Fruit fly (Drosophila melanogaster) whole organism, pupa: ENCODE data around the gene CG5149.

ENCODE experiments used
- CG10348 ChIP-seq: fragments of 200-800 bp; sonication (Bioruptor generic); IDR thresholded peaks from 2 replicates; pipeline ENCODE4 v1.3.6; 2022; ENCODE audit warnings: missing biosample characterization, missing genetic modification characterization
- CG12605 ChIP-seq: fragments of 200-800 bp; sonication (Bioruptor generic); IDR thresholded peaks from 2 replicates; pipeline ENCODE4 v1.3.6; 2022; ENCODE audit warnings: missing biosample characterization, missing genetic modification characterization
- CG13204 ChIP-seq: fragments of 200-800 bp; sonication (Bioruptor generic); optimal IDR thresholded peaks from 2 replicates; lab custom pipeline; 2018; ENCODE audit warnings: missing biosample characterization, mild to moderate bottlenecking, missing genetic modification characterization, moderate library complexity
- CG14655 ChIP-seq: fragments of 200-800 bp; sonication (Bioruptor generic); optimal IDR thresholded peaks from 3 replicates; lab custom pipeline; 2017; ENCODE audit warnings: mild to moderate bottlenecking, missing biosample characterization, missing genetic modification reagents, missing genetic modification characterization
- CG15710 ChIP-seq: fragments of 200-800 bp; sonication (Bioruptor generic); optimal IDR thresholded peaks from 2 replicates; lab custom pipeline; 2018; ENCODE audit warnings: missing biosample characterization, mild to moderate bottlenecking, missing genetic modification characterization, moderate library complexity
- CG17806 ChIP-seq: fragments of 200-800 bp; sonication (Bioruptor generic); optimal IDR thresholded peaks from 2 replicates; lab custom pipeline; 2018; ENCODE audit warnings: missing biosample characterization, mild to moderate bottlenecking, missing genetic modification characterization, moderate library complexity
- CG32121 ChIP-seq: fragments of 200-800 bp; sonication (Bioruptor generic); IDR thresholded peaks from 2 replicates; pipeline ENCODE4 v1.3.6; 2022; ENCODE audit warnings: missing biosample characterization, missing genetic modification characterization
- CG34367 ChIP-seq: fragments of 200-800 bp; sonication (Bioruptor generic); optimal IDR thresholded peaks from 2 replicates; lab custom pipeline; 2018; ENCODE audit warnings: missing biosample characterization, mild to moderate bottlenecking, missing genetic modification characterization
- CG4496 ChIP-seq: fragments of 200-800 bp; sonication (Bioruptor generic); IDR thresholded peaks from 3 replicates; pipeline ENCODE4 v1.3.6; 2022; ENCODE audit warnings: missing biosample characterization, missing genetic modification characterization
- CG8159 ChIP-seq: fragments of 200-800 bp; sonication (Bioruptor generic); optimal IDR thresholded peaks from 3 replicates; lab custom pipeline; 2018; ENCODE audit warnings: missing biosample characterization, mild to moderate bottlenecking, missing genetic modification characterization, moderate library complexity
- CG8301 ChIP-seq: fragments of 200-800 bp; sonication (Bioruptor generic); optimal IDR thresholded peaks from 2 replicates; lab custom pipeline; 2018; ENCODE audit warnings: missing biosample characterization, mild to moderate bottlenecking, missing genetic modification characterization
- CG9948 ChIP-seq: fragments of 200-800 bp; sonication (Bioruptor generic); optimal IDR thresholded peaks from 2 replicates; lab custom pipeline; 2018; ENCODE audit warnings: missing biosample characterization, mild to moderate bottlenecking, missing genetic modification characterization, moderate library complexity
- D1 ChIP-seq: fragments of 200-800 bp; sonication (Bioruptor generic); optimal IDR thresholded peaks from 2 replicates; lab custom pipeline; 2018; ENCODE audit warnings: missing biosample characterization, mild to moderate bottlenecking, missing genetic modification characterization, moderate library complexity
- EcR ChIP-seq: fragments of 200-800 bp; sonication (Bioruptor generic); optimal IDR thresholded peaks from 3 replicates; lab custom pipeline; 2019; ENCODE audit warnings: missing biosample characterization, missing genetic modification characterization, mild to moderate bottlenecking, moderate library complexity, missing genetic modification reagents
- Ets98B ChIP-seq: fragments of 200-800 bp; sonication (Bioruptor generic); IDR thresholded peaks from 2 replicates; pipeline ENCODE4 v1.3.6; 2022; ENCODE audit warnings: missing biosample characterization, missing genetic modification characterization
- Pif1A ChIP-seq: fragments of 200-800 bp; sonication (Bioruptor generic); optimal IDR thresholded peaks from 3 replicates; lab custom pipeline; 2016; ENCODE audit warnings: missing biosample characterization, missing genetic modification characterization
- Pif1B ChIP-seq: fragments of 200-800 bp; sonication (Bioruptor generic); optimal IDR thresholded peaks from 3 replicates; lab custom pipeline; 2016; ENCODE audit warnings: missing biosample characterization, missing genetic modification characterization
- Snoo ChIP-seq: fragments of 200-800 bp; sonication (Bioruptor generic); optimal IDR thresholded peaks from 3 replicates; lab custom pipeline; 2017; ENCODE audit warnings: missing biosample characterization, mild to moderate bottlenecking, missing genetic modification characterization, inconsistent platforms
- fd96Ca ChIP-seq: fragments of 200-800 bp; sonication (Bioruptor generic); IDR thresholded peaks from 3 replicates; pipeline ENCODE4 v1.3.6; 2022; ENCODE audit warnings: missing biosample characterization, missing genetic modification characterization
- gl ChIP-seq: fragments of 200-800 bp; sonication (Bioruptor generic); optimal IDR thresholded peaks from 2 replicates; lab custom pipeline; 2018; ENCODE audit warnings: missing biosample characterization, mild to moderate bottlenecking, missing genetic modification characterization
- rn ChIP-seq: fragments of 200-800 bp; sonication (Bioruptor generic); IDR thresholded peaks from 2 replicates; pipeline ENCODE4 v1.3.6; 2022; ENCODE audit warnings: missing biosample characterization, missing genetic modification characterization

Gene CG5149

DNA sequence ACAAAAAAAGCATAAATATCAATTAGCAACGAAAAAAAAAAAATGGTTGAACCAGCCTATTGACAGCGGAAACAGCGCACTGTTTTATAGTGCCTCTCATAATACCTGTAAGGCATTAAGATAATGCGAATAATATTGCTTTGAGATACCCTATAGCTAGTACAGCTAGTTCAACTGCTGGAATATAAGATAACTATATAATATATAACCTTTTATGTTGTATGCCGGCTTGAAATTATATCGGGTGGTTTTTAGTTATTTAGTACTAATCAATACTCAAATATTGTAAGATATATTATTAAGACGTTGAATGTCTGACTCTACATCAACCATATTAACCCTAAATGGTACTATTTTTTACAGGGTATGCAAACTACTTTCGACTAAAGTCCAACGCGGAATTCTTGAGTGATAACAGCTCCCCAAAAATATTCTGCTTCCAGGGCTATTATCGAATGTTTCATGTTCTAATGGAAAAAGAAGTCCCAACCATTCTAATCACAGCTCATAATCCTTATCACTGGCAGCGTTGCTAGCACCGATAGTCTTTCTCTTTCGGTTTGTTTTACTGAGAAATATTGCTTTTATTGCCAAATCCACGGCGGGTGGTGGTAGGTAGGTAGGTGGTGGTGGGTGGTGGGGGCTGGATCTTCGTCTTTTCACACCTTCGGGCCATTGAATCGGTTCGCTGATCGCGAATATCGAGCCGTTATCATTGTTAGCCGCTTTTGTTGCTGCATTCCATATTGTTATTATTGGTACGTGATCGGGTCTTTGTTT lies 46.1 kb upstream of the CG5149 start:
- TF ChIP-seq Ets98B (GFP tag; lab: Robert Waterston, UW) (peak; percentile 49), CG8159 (tag; lab: Kevin White, UChicago) (no peak), CG13204 (no peak), CG15710 (peak; percentile 38), CG14655 (GFP tag; lab: Kevin White, UChicago) (peak; percentile 25), CG9948 (tag; lab: Kevin White, UChicago) (no peak), CG8301 (tag; lab: Kevin White, UChicago) (no peak), EcR (no peak), Pif1B (GFP tag; lab: Kevin White, UChicago) (no peak), gl (tag; lab: Kevin White, UChicago) (no peak), Snoo (tag; lab: Kevin White, UChicago) (no peak), CG34367 (tag; lab: Kevin White, UChicago) (peak; percentile 25), Pif1A (GFP tag; lab: Kevin White, UChicago) (peak; percentile 49), fd96Ca (GFP tag; lab: Robert Waterston, UW) (no peak), CG12605 (GFP tag; lab: Robert Waterston, UW) (no peak), D1 (tag; lab: Kevin White, UChicago) (no peak), CG10348 (GFP tag; lab: Robert Waterston, UW) (no peak), CG17806 (tag; lab: Kevin White, UChicago) (no peak), CG4496 (GFP tag; lab: Robert Waterston, UW) (no peak), CG32121 (peak; percentile 49; the same call in 1 of the 2 replicates), rn (GFP tag; lab: Robert Waterston, UW) (no peak)

DNA sequence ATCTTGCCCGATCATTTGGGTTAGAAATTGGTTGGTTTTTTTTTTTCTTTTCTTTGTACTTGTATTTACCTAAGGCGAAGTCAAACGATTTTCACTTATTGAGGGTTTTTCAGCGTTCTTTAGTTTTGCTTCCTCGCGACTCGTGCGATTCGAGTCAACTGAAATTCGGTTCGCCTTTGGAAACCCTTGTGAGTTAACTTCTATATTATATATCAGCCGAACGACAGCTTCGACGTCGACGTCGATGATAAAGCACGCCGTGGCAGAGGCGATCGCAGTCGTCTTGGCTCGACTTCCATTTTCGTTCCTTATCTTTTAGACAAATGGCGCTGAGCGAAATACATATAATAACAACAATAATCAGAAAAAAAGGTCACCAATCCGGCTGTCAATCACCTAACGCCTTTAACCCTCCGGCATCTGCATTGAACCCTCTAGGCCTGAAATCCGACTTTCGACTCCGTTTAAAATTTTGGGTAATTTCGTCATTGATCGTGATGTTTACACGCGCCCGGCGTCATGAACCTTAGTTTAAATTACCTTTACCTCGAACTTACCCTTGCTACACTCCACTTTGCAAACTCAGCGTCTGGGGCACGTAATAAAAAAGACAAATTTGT lies 45.4 kb upstream of the CG5149 start, which contains the start of gene CG5958:
Gene CG5958, minus strand, starts transcription at position 180 of the 620 bp plus-strand sequence.
- TF ChIP-seq EcR (peak; percentile 43), CG4496 (GFP tag; lab: Robert Waterston, UW) (no peak)

DNA sequence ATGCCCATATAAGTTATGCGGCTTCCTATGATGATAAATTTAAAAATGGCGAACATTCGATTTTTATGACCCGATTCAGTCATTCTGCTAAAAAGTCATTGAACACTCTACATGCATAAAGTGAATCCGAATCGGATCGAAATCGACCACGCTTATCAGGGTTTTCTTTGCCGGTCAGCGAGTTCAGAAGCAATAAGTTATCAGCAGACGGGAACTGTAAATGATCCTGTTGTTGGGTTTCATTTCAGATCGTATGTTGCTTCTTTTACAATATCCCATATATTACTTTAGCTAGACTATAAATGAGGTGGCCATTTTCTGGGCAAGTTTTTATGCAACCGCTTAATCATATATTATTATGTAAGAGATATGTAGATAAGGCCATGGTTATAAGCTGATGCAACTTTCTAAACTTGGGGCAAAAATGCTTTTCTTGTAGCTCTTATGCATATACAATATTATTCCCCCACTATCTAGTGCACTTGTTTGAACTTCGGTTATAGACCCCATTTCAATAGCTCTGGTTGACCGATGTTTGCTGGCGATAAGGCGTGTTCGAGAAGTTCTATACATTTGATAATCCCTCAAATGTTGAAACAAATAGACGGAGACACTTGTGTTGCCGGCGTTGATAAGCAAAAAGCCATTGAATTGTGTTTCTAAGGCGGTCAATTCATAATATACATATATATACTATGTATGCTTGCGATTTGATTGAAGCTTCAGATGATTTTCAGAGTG lies 44.0 kb upstream of the CG5149 start:
- peak; percentile 53 for TF ChIP-seq EcR
- TF ChIP-seq CG4496 (GFP tag; lab: Robert Waterston, UW) = no peak
- no peak for TF ChIP-seq CG13204
- TF ChIP-seq Snoo (tag; lab: Kevin White, UChicago) = no peak
- TF ChIP-seq fd96Ca (GFP tag; lab: Robert Waterston, UW) = no peak

DNA sequence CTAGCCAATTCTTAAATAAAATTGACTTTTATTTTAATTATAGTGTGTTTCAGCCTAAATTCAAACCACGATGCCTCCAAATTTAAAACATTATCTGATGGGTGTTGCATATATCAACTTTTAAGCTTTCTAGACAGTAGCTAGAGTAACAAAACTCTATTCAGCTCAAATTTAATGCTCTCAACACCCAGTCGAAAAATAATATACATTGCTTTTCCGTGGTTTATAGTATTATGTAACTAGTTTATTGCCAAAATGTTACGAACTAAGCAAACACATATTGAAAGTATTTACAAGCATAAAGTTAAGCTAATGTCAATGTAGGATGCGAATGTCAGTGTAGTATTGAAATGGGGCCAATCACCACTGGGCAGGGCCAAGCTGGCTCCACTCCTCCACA lies 42.3 kb upstream of the CG5149 start:
- TF ChIP-seq CG9948 (tag; lab: Kevin White, UChicago) (no peak), gl (tag; lab: Kevin White, UChicago) (no peak), CG10348 (GFP tag; lab: Robert Waterston, UW) (no peak), CG15710 (no peak), CG34367 (tag; lab: Kevin White, UChicago) (no peak), Snoo (tag; lab: Kevin White, UChicago) (no peak), CG4496 (GFP tag; lab: Robert Waterston, UW) (no peak), CG17806 (tag; lab: Kevin White, UChicago) (no peak), rn (GFP tag; lab: Robert Waterston, UW) (no peak), CG14655 (GFP tag; lab: Kevin White, UChicago) (no peak), Pif1B (GFP tag; lab: Kevin White, UChicago) (no peak), Pif1A (GFP tag; lab: Kevin White, UChicago) (no peak), D1 (tag; lab: Kevin White, UChicago) (no peak), EcR (no peak)

DNA sequence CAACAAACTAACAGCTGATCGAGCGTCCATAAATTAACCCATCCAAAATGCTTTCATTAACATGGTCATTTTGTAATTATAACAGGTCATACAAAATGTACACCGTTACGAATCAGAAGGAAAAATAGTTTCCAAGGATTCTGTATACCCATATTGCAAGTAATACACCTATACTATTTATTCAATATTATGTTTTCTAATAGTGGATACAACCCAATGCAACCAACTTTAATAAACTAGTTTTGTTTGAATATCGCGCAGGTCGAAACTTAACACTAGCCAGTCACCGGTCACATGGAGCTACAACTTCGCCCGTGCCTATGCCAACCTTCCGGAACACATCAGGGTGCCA lies 39.7 kb upstream of the CG5149 start:
- no peak for TF ChIP-seq CG8301 (tag; lab: Kevin White, UChicago)
- no peak for TF ChIP-seq CG34367 (tag; lab: Kevin White, UChicago)
- no peak for TF ChIP-seq CG8159 (tag; lab: Kevin White, UChicago)

DNA sequence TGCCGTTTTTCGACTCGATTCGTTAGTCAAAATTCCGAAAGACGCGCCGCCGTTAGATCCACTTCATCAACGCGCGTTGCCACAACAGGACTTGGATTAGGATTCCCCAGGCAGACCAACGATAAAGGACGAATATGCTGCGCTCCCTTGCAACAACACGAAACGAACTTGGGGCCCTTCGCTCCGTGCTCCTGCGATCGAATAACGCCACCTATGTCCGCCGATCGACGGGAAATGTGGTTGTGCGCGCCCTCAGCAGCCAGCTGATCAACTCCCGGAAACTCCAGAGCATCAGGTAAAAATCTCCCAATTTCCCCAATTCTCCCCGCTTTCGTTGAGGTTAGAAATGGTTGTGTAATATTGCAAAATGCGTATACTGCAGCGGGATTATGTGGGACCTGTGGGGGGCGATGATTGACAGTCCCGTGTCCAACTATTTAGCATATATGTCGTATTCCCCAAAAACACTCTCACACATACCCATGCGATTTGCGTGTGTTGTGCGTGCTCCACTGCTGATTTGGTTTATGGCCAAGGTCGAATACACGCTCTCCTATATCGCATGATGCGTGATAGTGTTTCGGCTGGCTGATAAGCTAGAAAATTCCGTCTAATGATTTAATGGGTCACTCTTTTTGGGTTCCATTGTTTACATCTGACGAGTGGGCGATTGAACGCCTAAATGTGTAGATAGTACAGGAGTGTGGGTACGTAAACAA lies 39.2 kb upstream of the CG5149 start:
- TF ChIP-seq Pif1A (GFP tag; lab: Kevin White, UChicago) (no peak), EcR (peak; percentile 17)
